Fruit fly (Drosophila melanogaster) whole organism, embryonic: Measurements from ENCODE around the gene CG8135.

Experiments
- CG10267 ChIP-seq: fragments of 200-800 bp; sonication (Bioruptor generic); optimal IDR thresholded peaks from 2 replicates; lab custom pipeline; 2018; ENCODE audit warnings: missing biosample characterization, mild to moderate bottlenecking, missing genetic modification characterization, moderate library complexity
- CG10565 ChIP-seq: fragments of 200-800 bp; sonication (Bioruptor generic); optimal IDR thresholded peaks from 3 replicates; lab custom pipeline; 2016; ENCODE audit warnings: missing biosample characterization, mild to moderate bottlenecking, missing genetic modification characterization
- CG11247 ChIP-seq: fragments of 200-800 bp; sonication (Bioruptor generic); IDR thresholded peaks from 2 replicates; pipeline ENCODE4 v1.3.6; 2022; ENCODE audit warnings: missing biosample characterization, missing genetic modification characterization
- CG15269 ChIP-seq: fragments of 200-800 bp; sonication (Bioruptor generic); optimal IDR thresholded peaks from 2 replicates; lab custom pipeline; 2018; ENCODE audit warnings: missing biosample characterization, mild to moderate bottlenecking, missing genetic modification characterization, moderate library complexity
- CG1529 ChIP-seq: fragments of 200-800 bp; sonication (Bioruptor generic); optimal IDR thresholded peaks from 3 replicates; lab custom pipeline; 2018; ENCODE audit warnings: missing biosample characterization, missing genetic modification characterization
- CG15479 ChIP-seq: fragments of 200-800 bp; sonication (Bioruptor generic); optimal IDR thresholded peaks from 3 replicates; lab custom pipeline; 2019; ENCODE audit warnings: missing biosample characterization, mild to moderate bottlenecking, missing genetic modification characterization, moderate library complexity
- CG15696 ChIP-seq: fragments of 200-800 bp; sonication (Bioruptor generic); optimal IDR thresholded peaks from 2 replicates; lab custom pipeline; 2019; ENCODE audit warnings: missing biosample characterization, mild to moderate bottlenecking, missing genetic modification characterization, moderate library complexity
- CG16815 ChIP-seq: fragments of 200-800 bp; sonication (Bioruptor generic); optimal IDR thresholded peaks from 3 replicates; lab custom pipeline; 2017; ENCODE audit warnings: missing biosample characterization, mild to moderate bottlenecking, missing genetic modification characterization
- CG17361 ChIP-seq: fragments of 200-800 bp; sonication (Bioruptor generic); IDR thresholded peaks from 3 replicates; pipeline ENCODE4 v1.3.6; 2022; ENCODE audit warnings: missing biosample characterization, missing genetic modification characterization
- CG18619 ChIP-seq: fragments of 200-800 bp; sonication (Bioruptor generic); optimal IDR thresholded peaks from 3 replicates; lab custom pipeline; 2017; ENCODE audit warnings: missing biosample characterization, mild to moderate bottlenecking, missing genetic modification characterization
- CG2116 ChIP-seq: fragments of 200-800 bp; sonication (Bioruptor generic); optimal IDR thresholded peaks from 3 replicates; lab custom pipeline; 2018; ENCODE audit warnings: missing biosample characterization, mild to moderate bottlenecking, missing genetic modification characterization
- CG2202 ChIP-seq: fragments of 200-800 bp; sonication (Bioruptor generic); optimal IDR thresholded peaks from 2 replicates; lab custom pipeline; 2018; ENCODE audit warnings: missing biosample characterization, mild to moderate bottlenecking, missing genetic modification characterization
- CG32772 ChIP-seq: fragments of 200-800 bp; sonication (Bioruptor generic); IDR thresholded peaks from 2 replicates; pipeline ENCODE4 v1.3.6; 2022; ENCODE audit warnings: missing biosample characterization, missing genetic modification characterization
- CG33557 ChIP-seq: fragments of 200-800 bp; sonication (Bioruptor generic); optimal IDR thresholded peaks from 2 replicates; lab custom pipeline; 2019; ENCODE audit warnings: missing biosample characterization, mild to moderate bottlenecking, missing genetic modification characterization, moderate library complexity
- CG3407 ChIP-seq: fragments of 200-800 bp; sonication (Bioruptor generic); optimal IDR thresholded peaks from 2 replicates; lab custom pipeline; 2018; ENCODE audit warnings: missing biosample characterization, mild to moderate bottlenecking, missing genetic modification characterization
- CG4424 ChIP-seq: fragments of 200-800 bp; sonication (Bioruptor generic); optimal IDR thresholded peaks from 3 replicates; lab custom pipeline; 2016; ENCODE audit warnings: missing biosample characterization, missing genetic modification characterization
- CG4617 ChIP-seq: fragments of 200-800 bp; sonication (Bioruptor generic); optimal IDR thresholded peaks from 3 replicates; lab custom pipeline; 2016; ENCODE audit warnings: missing biosample characterization, missing genetic modification characterization, borderline replicate concordance
- CG5180 ChIP-seq: fragments of 200-800 bp; sonication (Bioruptor generic); optimal IDR thresholded peaks from 3 replicates; lab custom pipeline; 2017; ENCODE audit warnings: missing biosample characterization, missing genetic modification characterization, mild to moderate bottlenecking, moderate library complexity, missing genetic modification reagents
- CG6813 ChIP-seq: fragments of 200-800 bp; sonication (Bioruptor generic); optimal IDR thresholded peaks from 2 replicates; lab custom pipeline; 2017; ENCODE audit warnings: missing biosample characterization, missing genetic modification characterization, mild to moderate bottlenecking, moderate library complexity, missing genetic modification reagents
- CG8290 ChIP-seq, 3 experiments: fragments of 200-800 bp; sonication (Bioruptor generic); optimal IDR thresholded peaks; 2 replicates each; lab custom pipeline; 2016 to 2019; ENCODE audit warnings: missing biosample characterization in 3 of 3, missing genetic modification characterization in 3 of 3, mild to moderate bottlenecking in 2 of 3, moderate library complexity in 1 of 3
- CG8765 ChIP-seq: fragments of 200-800 bp; sonication (Bioruptor generic); IDR thresholded peaks from 2 replicates; pipeline ENCODE4 v1.3.6; 2022; ENCODE audit warnings: missing biosample characterization, missing genetic modification characterization
- CoRest ChIP-seq: fragments of 200-800 bp; sonication (Bioruptor generic); optimal IDR thresholded peaks from 3 replicates; lab custom pipeline; 2018; ENCODE audit warnings: missing biosample characterization, mild to moderate bottlenecking, missing genetic modification characterization, moderate library complexity
- D19A ChIP-seq: fragments of 200-800 bp; optimal IDR thresholded peaks from 3 replicates; lab custom pipeline; 2019; ENCODE audit warnings: missing biosample characterization, mild to moderate bottlenecking, missing genetic modification characterization, moderate library complexity
- Deaf1 ChIP-seq: fragments of 200-800 bp; optimal IDR thresholded peaks from 3 replicates; lab custom pipeline; 2019; ENCODE audit warnings: missing biosample characterization, mild to moderate bottlenecking, missing genetic modification characterization, moderate library complexity
- Dp ChIP-seq: fragments of 200-800 bp; sonication (Bioruptor generic); optimal IDR thresholded peaks from 2 replicates; lab custom pipeline; 2018; ENCODE audit warnings: missing biosample characterization, mild to moderate bottlenecking, missing genetic modification characterization, moderate library complexity
- E2f1 ChIP-seq: fragments of 200-800 bp; sonication (Bioruptor generic); IDR thresholded peaks from 2 replicates; pipeline ENCODE4 v1.3.6; 2022; ENCODE audit warnings: missing biosample characterization, missing genetic modification characterization
- Kr ChIP-seq: fragments of 200-800 bp; sonication (Bioruptor generic); optimal IDR thresholded peaks from 2 replicates; lab custom pipeline; 2017; ENCODE audit warnings: missing biosample characterization, mild to moderate bottlenecking, missing genetic modification characterization
- Meics ChIP-seq: fragments of 200-800 bp; sonication (Bioruptor generic); optimal IDR thresholded peaks from 2 replicates; lab custom pipeline; 2017; ENCODE audit warnings: missing biosample characterization, mild to moderate bottlenecking, missing genetic modification characterization
- Usf ChIP-seq: fragments of 200-800 bp; sonication (Bioruptor generic); optimal IDR thresholded peaks from 2 replicates; lab custom pipeline; 2017; ENCODE audit warnings: missing genotype, missing biosample characterization, missing genetic modification characterization
- az2 ChIP-seq: fragments of 200-800 bp; sonication (Bioruptor generic); optimal IDR thresholded peaks from 3 replicates; lab custom pipeline; 2016; ENCODE audit warnings: missing biosample characterization, missing genetic modification characterization
- chm ChIP-seq: fragments of 200-800 bp; sonication (Bioruptor generic); IDR thresholded peaks from 2 replicates; pipeline ENCODE4 v1.3.6; 2022; ENCODE audit warnings: missing biosample characterization, missing genetic modification characterization
- disco-r ChIP-seq: fragments of 200-800 bp; sonication (Bioruptor generic); optimal IDR thresholded peaks from 2 replicates; lab custom pipeline; 2016; ENCODE audit warnings: missing biosample characterization, missing genetic modification characterization
- eve ChIP-seq, 2 experiments: fragments of >200 bp; optimal IDR thresholded peaks; 2 replicates each; lab custom pipeline; 2017; ENCODE audit warnings: missing biosample characterization in 2 of 2, missing genetic modification characterization in 2 of 2
- fd96Cb ChIP-seq: fragments of 200-800 bp; sonication (Bioruptor generic); optimal IDR thresholded peaks from 2 replicates; lab custom pipeline; 2018; ENCODE audit warnings: missing biosample characterization, mild to moderate bottlenecking, missing genetic modification characterization, moderate library complexity
- grau ChIP-seq: fragments of 200-800 bp; optimal IDR thresholded peaks from 3 replicates; lab custom pipeline; 2019; ENCODE audit warnings: missing biosample characterization, mild to moderate bottlenecking, missing genetic modification characterization, moderate library complexity
- grn ChIP-seq: fragments of 200-800 bp; sonication (Bioruptor generic); optimal IDR thresholded peaks from 3 replicates; lab custom pipeline; 2017; ENCODE audit warnings: missing biosample characterization, missing genetic modification characterization
- kay ChIP-seq: fragments of 200-800 bp; sonication (Bioruptor generic); optimal IDR thresholded peaks from 2 replicates; lab custom pipeline; 2016; ENCODE audit warnings: missing biosample characterization, missing genetic modification characterization
- lbe ChIP-seq: fragments of 200-800 bp; sonication (Bioruptor generic); optimal IDR thresholded peaks from 2 replicates; lab custom pipeline; 2016; ENCODE audit warnings: missing biosample characterization, mild to moderate bottlenecking, missing genetic modification characterization
- lmd ChIP-seq: fragments of 200-800 bp; sonication (Bioruptor generic); IDR thresholded peaks from 2 replicates; pipeline ENCODE4 v1.3.6; 2022; ENCODE audit warnings: missing biosample characterization, missing genetic modification characterization
- nmo ChIP-seq: fragments of 200-800 bp; sonication (Bioruptor generic); optimal IDR thresholded peaks from 2 replicates; lab custom pipeline; 2018; ENCODE audit warnings: missing biosample characterization, mild to moderate bottlenecking, missing genetic modification characterization, moderate library complexity
- pros ChIP-seq: fragments of 200-800 bp; sonication (Bioruptor generic); optimal IDR thresholded peaks from 3 replicates; lab custom pipeline; 2019; ENCODE audit warnings: missing biosample characterization, mild to moderate bottlenecking, missing genetic modification characterization, moderate library complexity
- pum ChIP-seq: fragments of 200-800 bp; sonication (Bioruptor generic); optimal IDR thresholded peaks from 2 replicates; lab custom pipeline; 2016; ENCODE audit warnings: missing biosample characterization, missing genetic modification characterization
- sqz ChIP-seq: fragments of 200-800 bp; sonication (Bioruptor generic); optimal IDR thresholded peaks from 3 replicates; lab custom pipeline; 2018; ENCODE audit warnings: missing biosample characterization, mild to moderate bottlenecking, missing genetic modification characterization
- tap ChIP-seq: fragments of 200-800 bp; optimal IDR thresholded peaks from 3 replicates; lab custom pipeline; 2019; ENCODE audit warnings: missing biosample characterization, mild to moderate bottlenecking, missing genetic modification characterization, moderate library complexity
- twi ChIP-seq: fragments of 200-800 bp; optimal IDR thresholded peaks from 2 replicates; lab custom pipeline; 2019; ENCODE audit warnings: missing biosample characterization, mild to moderate bottlenecking, missing genetic modification characterization, moderate library complexity
- zen2 ChIP-seq: fragments of 200-800 bp; sonication (Bioruptor generic); IDR thresholded peaks from 3 replicates; pipeline ENCODE4 v1.3.6; 2022; ENCODE audit warnings: missing biosample characterization, missing genetic modification characterization; ENCODE audit not compliant: partially characterized antibody
- zf30C ChIP-seq: fragments of 200-800 bp; sonication (Bioruptor generic); optimal IDR thresholded peaks from 3 replicates; lab custom pipeline; 2018; ENCODE audit warnings: missing biosample characterization, mild to moderate bottlenecking, missing genetic modification characterization

The CG8135 gene

dm6 chr3R:9378644-9379411 is 25.4 kb upstream of the CG8135 start (continued):
- TF ChIP-seq CG6813 (GFP tag; lab: Kevin White, UChicago) (peak; percentile 22), CG17361 (peak; percentile 80), CG10267 (tag; lab: Kevin White, UChicago) (peak; percentile 86), az2 (GFP tag; lab: Kevin White, UChicago) (peak; percentile 57), sqz (peak; percentile 68), E2f1 (0 out of 2 replicates have a peak, but pooled peaks have one; percentile 22), CG16815 (GFP tag; lab: Kevin White, UChicago) (peak; percentile 67), Kr (GFP tag; lab: Kevin White, UChicago) (peak; percentile 87), tap (peak; percentile 8), CG8765 (0 out of 2 replicates have a peak, but pooled peaks have one; percentile 15), CG32772 (GFP tag; lab: Robert Waterston, UW) (peak; percentile 27; the same call in 1 of the 2 replicates), kay (GFP tag; lab: Kevin White, UChicago) (no peak), Deaf1 (tag; lab: Kevin White, UChicago) (peak; percentile 45), CG3407 (GFP tag; lab: Kevin White, UChicago) (peak; percentile 36), CG15479 (GFP tag; lab: Kevin White, UChicago) (peak; percentile 75), zen2 (no peak), chm (GFP tag; lab: Robert Waterston, UW) (peak; percentile 48; the same call in 1 of the 2 replicates), CG4424 (peak; percentile 68), CG15269 (tag; lab: Kevin White, UChicago) (peak; percentile 14), CG15696 (tag; lab: Kevin White, UChicago) (peak; percentile 92), zf30C (GFP tag; lab: Kevin White, UChicago) (peak; percentile 95), grau (tag; lab: Kevin White, UChicago) (peak; percentile 59), CG5180 (GFP tag; lab: Kevin White, UChicago) (peak; percentile 10), nmo (GFP tag; lab: Kevin White, UChicago) (peak; percentile 79), CG33557 (GFP tag; lab: Kevin White, UChicago) (peak; percentile 85), fd96Cb (tag; lab: Kevin White, UChicago) (peak; percentile 70), pum (GFP tag; lab: Kevin White, UChicago) (peak; percentile 26), CG2116 (GFP tag; lab: Kevin White, UChicago) (peak; percentile 40), D19A (tag; lab: Kevin White, UChicago) (peak; percentile 81), CG18619 (GFP tag; lab: Kevin White, UChicago) (peak; percentile 36), CG8290 (GFP tag; optimal IDR thresholded peaks at IDR 0.05; lab: Kevin White, UChicago) (peak; percentile 31), CG8290 (tag; optimal IDR thresholded peaks at IDR 0.05; lab: Kevin White, UChicago) (peak in 1 of 2 experiments; percentile 37), disco-r (GFP tag; lab: Kevin White, UChicago) (no peak), grn (GFP tag; lab: Kevin White, UChicago) (peak; percentile 79), CG10565 (GFP tag; lab: Kevin White, UChicago) (no peak), eve (GFP tag; optimal IDR thresholded peaks at IDR 0.05; lab: Kevin White, UChicago) (peak in 1 of 2 experiments; percentile 60), CG2202 (peak; percentile 79), Dp (GFP tag; lab: Kevin White, UChicago) (no peak), twi (tag; lab: Kevin White, UChicago) (peak; percentile 69), Meics (GFP tag; lab: Kevin White, UChicago) (no peak), CG1529 (GFP tag; lab: Kevin White, UChicago) (peak; percentile 36), lbe (GFP tag; lab: Kevin White, UChicago) (peak; percentile 84), pros (GFP tag; lab: Kevin White, UChicago) (peak; percentile 23), Usf (peak; percentile 39), CG4617 (no peak), lmd (no peak), CG11247 (GFP tag; lab: Robert Waterston, UW) (0 out of 2 replicates have a peak, but pooled peaks have one; percentile 7), CoRest (tag; lab: Kevin White, UChicago) (peak; percentile 62)
